Worm (Caenorhabditis elegans) whole organism, L4 larva: Measurements from ENCODE around the gene nucl-1.
A peak's percentile ranks its signal among the peaks of the same experiment; 100 is the strongest.

Experiments used
- D1046.2 ChIP-seq: fragments of 200-800 bp; sonication (Bioruptor generic); IDR thresholded peaks from 2 replicates; pipeline ENCODE4 v1.3.6; 2022; ENCODE audit warnings: missing genetic modification characterization, missing compliant biosample characterization
- F26F4.8 ChIP-seq: fragments of 200-800 bp; sonication (Bioruptor generic); conservative IDR thresholded peaks from 2 replicates; pipeline ENCODE4 v1.3.6; 2022; ENCODE audit warnings: missing genetic modification characterization, missing compliant biosample characterization
- F37D6.2 ChIP-seq: sonication (generic microtip); optimal IDR thresholded peaks from 2 replicates; lab custom pipeline; 2016; ENCODE audit warnings: mild to moderate bottlenecking, missing genetic modification characterization, missing compliant biosample characterization
- Y5F2A.4 ChIP-seq: fragments of 200-800 bp; sonication (Bioruptor generic); optimal IDR thresholded peaks from 2 replicates; lab custom pipeline; 2018; ENCODE audit warnings: mild to moderate bottlenecking, missing genetic modification characterization, missing compliant biosample characterization
- ZK337.2 ChIP-seq: fragments of 200-800 bp; sonication (Bioruptor generic); IDR thresholded peaks from 2 replicates; pipeline ENCODE4 v1.3.6; 2022; ENCODE audit warnings: missing genetic modification reagents, missing genetic modification characterization, missing compliant biosample characterization
- aha-1 ChIP-seq: fragments of 150-350 bp; peaks from one replicate; lab custom pipeline; 2014; ENCODE audit warnings: missing biosample characterization, missing genetic modification characterization
- ama-1 ChIP-seq: fragments of 150-350 bp; optimal IDR thresholded peaks from 2 replicates; lab custom pipeline; 2014; ENCODE audit warnings: inconsistent platforms, mixed read lengths
- arid-1 ChIP-seq: fragments of 200-800 bp; sonication (Bioruptor generic); conservative IDR thresholded peaks from 2 replicates; pipeline ENCODE4 v1.3.6; 2022; ENCODE audit warnings: missing genetic modification reagents, missing genetic modification characterization, missing compliant biosample characterization
- ceh-32 ChIP-seq: sonication (generic microtip); optimal IDR thresholded peaks from 2 replicates; lab custom pipeline; 2016; ENCODE audit warnings: mild to moderate bottlenecking, missing genetic modification characterization, missing compliant biosample characterization; ENCODE audit not compliant: poor library complexity
- ces-1 ChIP-seq: fragments of 150-350 bp; sonication (generic microtip); optimal IDR thresholded peaks from 4 replicates; lab custom pipeline; 2014; ENCODE audit warnings: missing biosample characterization, missing genetic modification reagents, missing genetic modification characterization
- cey-2 ChIP-seq: sonication (generic microtip); optimal IDR thresholded peaks from 3 replicates; lab custom pipeline; 2017; ENCODE audit warnings: missing genetic modification characterization, mild to moderate bottlenecking, missing compliant biosample characterization, antibody characterized with exemption, borderline replicate concordance; ENCODE audit not compliant: insufficient read depth
- daf-19 ChIP-seq: fragments of 200-800 bp; sonication (Bioruptor generic); conservative IDR thresholded peaks from 2 replicates; pipeline ENCODE4 v1.3.6; 2022; ENCODE audit warnings: missing genetic modification characterization, missing compliant biosample characterization
- daf-8 ChIP-seq: fragments of 200-800 bp; sonication (Bioruptor generic); IDR thresholded peaks from 2 replicates; pipeline ENCODE4 v1.3.6; 2022; ENCODE audit warnings: missing genetic modification characterization, missing compliant biosample characterization
- dmd-8 ChIP-seq: fragments of 200-800 bp; sonication (Bioruptor generic); IDR thresholded peaks from 2 replicates; pipeline ENCODE4 v1.3.6; 2022; ENCODE audit warnings: missing genetic modification characterization, missing compliant biosample characterization
- dpl-1 ChIP-seq: fragments of 150-350 bp; optimal IDR thresholded peaks from 2 replicates; lab custom pipeline; 2014; ENCODE audit warnings: missing biosample characterization, missing genetic modification reagents, missing genetic modification characterization
- egl-43 ChIP-seq: fragments of 200-800 bp; sonication (Bioruptor generic); IDR thresholded peaks from 2 replicates; pipeline ENCODE4 v1.3.6; 2022; ENCODE audit warnings: missing genetic modification reagents, missing genetic modification characterization, missing compliant biosample characterization
- hlh-30 ChIP-seq: sonication (generic microtip); optimal IDR thresholded peaks from 2 replicates; lab custom pipeline; 2017; ENCODE audit warnings: antibody characterized with exemption, mild to moderate bottlenecking, missing genetic modification characterization, missing compliant biosample characterization; ENCODE audit not compliant: insufficient read depth
- jun-1 ChIP-seq: fragments of 150-350 bp; optimal IDR thresholded peaks from 2 replicates; lab custom pipeline; 2014; ENCODE audit warnings: missing biosample characterization, missing genetic modification reagents, missing genetic modification characterization
- lim-7 ChIP-seq: fragments of 200-800 bp; sonication (Bioruptor generic); IDR thresholded peaks from 2 replicates; pipeline ENCODE4 v1.3.6; 2022; ENCODE audit warnings: missing genetic modification characterization, missing compliant biosample characterization
- lin-29 ChIP-seq: fragments of 200-800 bp; sonication (Bioruptor generic); IDR thresholded peaks from 2 replicates; pipeline ENCODE4 v1.3.6; 2022; ENCODE audit warnings: missing genetic modification reagents, missing genetic modification characterization, missing compliant biosample characterization
- lin-38 ChIP-seq: fragments of 200-800 bp; sonication (Bioruptor generic); IDR thresholded peaks from 2 replicates; pipeline ENCODE4 v1.3.6; 2022; ENCODE audit warnings: missing genetic modification reagents, missing genetic modification characterization, missing compliant biosample characterization
- lir-3 ChIP-seq: sonication (generic microtip); optimal IDR thresholded peaks from 2 replicates; lab custom pipeline; 2016; ENCODE audit warnings: mild to moderate bottlenecking, missing genetic modification characterization, missing compliant biosample characterization
- lsy-2 ChIP-seq, 2 experiments: fragments of 150-350 bp in 1 of 2; sonication (generic microtip) in 1 of 2; optimal IDR thresholded peaks; 2 replicates each; lab custom pipeline; 2014 to 2017; ENCODE audit warnings: missing biosample characterization in 2 of 2, missing genetic modification characterization in 2 of 2
- madf-9 ChIP-seq: fragments of 200-800 bp; sonication (Bioruptor generic); conservative IDR thresholded peaks from 2 replicates; pipeline ENCODE4 v1.3.6; 2022; ENCODE audit warnings: missing genetic modification reagents, missing genetic modification characterization, missing compliant biosample characterization
- mdl-1 ChIP-seq, 2 experiments: fragments of 150-350 bp in 1 of 2; sonication (generic microtip) in 1 of 2; optimal IDR thresholded peaks; 2 replicates each; lab custom pipeline; 2014 to 2017; ENCODE audit warnings: missing biosample characterization in 2 of 2, missing genetic modification characterization in 2 of 2
- mxl-2 ChIP-seq: fragments of 200-800 bp; sonication (Bioruptor generic); conservative IDR thresholded peaks from 2 replicates; pipeline ENCODE4 v1.3.6; 2022; ENCODE audit warnings: missing genetic modification reagents, missing genetic modification characterization, missing compliant biosample characterization
- nhr-102 ChIP-seq: sonication (generic microtip); optimal IDR thresholded peaks from 2 replicates; lab custom pipeline; 2016; ENCODE audit warnings: mild to moderate bottlenecking, missing genetic modification characterization, moderate library complexity, missing compliant biosample characterization
- nhr-11 ChIP-seq: fragments of 150-350 bp; optimal IDR thresholded peaks from 2 replicates; lab custom pipeline; 2014; ENCODE audit warnings: missing biosample characterization, missing genetic modification characterization
- nhr-237 ChIP-seq: sonication (generic microtip); optimal IDR thresholded peaks from 2 replicates; lab custom pipeline; 2017; ENCODE audit warnings: missing biosample characterization, missing genetic modification characterization
- nhr-41 ChIP-seq: fragments of 200-800 bp; sonication (Bioruptor generic); IDR thresholded peaks from 2 replicates; pipeline ENCODE4 v1.3.6; 2022; ENCODE audit warnings: missing genetic modification reagents, missing genetic modification characterization, missing compliant biosample characterization
- nhr-48 ChIP-seq: sonication (generic microtip); optimal IDR thresholded peaks from 2 replicates; lab custom pipeline; 2016; ENCODE audit warnings: mild to moderate bottlenecking, missing genetic modification characterization, missing compliant biosample characterization
- nhr-6 ChIP-seq: fragments of 150-350 bp; optimal IDR thresholded peaks from 2 replicates; lab custom pipeline; 2014; ENCODE audit warnings: missing biosample characterization, missing genetic modification characterization
- sdz-12 ChIP-seq: fragments of 200-800 bp; sonication (Bioruptor generic); optimal IDR thresholded peaks from 2 replicates; lab custom pipeline; 2018; ENCODE audit warnings: mild to moderate bottlenecking, missing genetic modification characterization, missing compliant biosample characterization
- snpc-4 ChIP-seq: fragments of 150-350 bp; optimal IDR thresholded peaks from 2 replicates; lab custom pipeline; 2014; ENCODE audit warnings: missing biosample characterization, missing genetic modification characterization
- tag-97 ChIP-seq: fragments of 200-800 bp; sonication (Bioruptor generic); IDR thresholded peaks from 2 replicates; pipeline ENCODE4 v1.3.6; 2022; ENCODE audit warnings: missing genetic modification characterization, missing compliant biosample characterization
- tra-1 ChIP-seq: fragments of 200-800 bp; sonication (Bioruptor generic); IDR thresholded peaks from 2 replicates; pipeline ENCODE4 v1.3.6; 2022; ENCODE audit warnings: missing genetic modification reagents, missing genetic modification characterization, missing compliant biosample characterization
- unc-130 ChIP-seq: sonication (generic microtip); optimal IDR thresholded peaks from 2 replicates; lab custom pipeline; 2016; ENCODE audit warnings: missing genetic modification reagents, missing genetic modification characterization, missing compliant biosample characterization
- unc-39 ChIP-seq: sonication (generic microtip); optimal IDR thresholded peaks from 2 replicates; lab custom pipeline; 2017; ENCODE audit warnings: missing biosample characterization, missing genetic modification characterization
- unc-62 ChIP-seq, 3 experiments: fragments of 150-350 bp in 1 of 3; sonication (generic microtip); optimal IDR thresholded peaks in 2 of 3; peaks in 1 of 3; 1 replicate in 1 of 3; 2 replicates in 2 of 3; lab custom pipeline; 2014 to 2017; ENCODE audit warnings: missing biosample characterization in 3 of 3, missing genetic modification characterization in 3 of 3, missing genetic modification reagents in 3 of 3, missing genotype in 1 of 3
- zag-1 ChIP-seq: fragments of 150-350 bp; optimal IDR thresholded peaks from 2 replicates; lab custom pipeline; 2014; ENCODE audit warnings: missing biosample characterization, missing genetic modification characterization
- zfp-3 ChIP-seq: fragments of 200-800 bp; sonication (Bioruptor generic); conservative IDR thresholded peaks from 2 replicates; pipeline ENCODE4 v1.3.6; 2022; ENCODE audit warnings: missing genetic modification reagents, missing genetic modification characterization, missing compliant biosample characterization
- zip-2 ChIP-seq: fragments of 150-350 bp; optimal IDR thresholded peaks from 2 replicates; lab custom pipeline; 2014; ENCODE audit warnings: missing biosample characterization, missing genetic modification characterization
- ztf-11 ChIP-seq: fragments of 150-350 bp; optimal IDR thresholded peaks from 2 replicates; lab custom pipeline; 2014; ENCODE audit warnings: missing biosample characterization, missing genetic modification characterization

nucl-1 gene

ce11 chrIV:8333954-8333987 is 44.4 kb upstream of the nucl-1 start, which contains the start of gene his-31 (continued):
- no peak for TF ChIP-seq nhr-11 (tag; lab: Kevin White, UChicago)
- TF ChIP-seq F37D6.2 (tag; lab: Kevin White, UChicago) = no peak

DNA sequence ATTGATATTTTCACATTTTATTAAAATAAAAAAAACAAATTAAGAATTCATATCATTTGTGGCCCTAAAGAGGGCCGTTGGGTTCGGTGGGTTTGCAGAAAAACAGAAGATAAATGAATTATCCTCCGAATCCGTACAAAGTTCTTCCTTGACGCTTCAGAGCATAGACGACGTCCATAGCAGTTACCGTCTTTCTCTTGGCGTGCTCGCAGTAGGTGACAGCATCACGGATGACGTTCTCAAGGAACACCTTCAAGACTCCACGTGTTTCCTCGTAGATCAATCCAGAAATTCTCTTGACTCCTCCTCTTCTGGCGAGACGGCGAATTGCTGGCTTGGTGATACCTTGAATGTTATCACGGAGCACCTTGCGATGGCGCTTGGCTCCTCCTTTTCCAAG is 44.2 kb upstream of the nucl-1 start:
- TF ChIP-seq zag-1 (tag; lab: Kevin White, UChicago) (no peak), daf-19 (no peak), cey-2 (no peak), lim-7 (no peak), madf-9 (no peak), unc-39 (tag; lab: Kevin White, UChicago) (no peak), ztf-11 (tag; lab: Kevin White, UChicago) (no peak), ces-1 (GFP tag; lab: Kevin White, UChicago) (no peak), Y5F2A.4 (GFP tag; lab: Kevin White, UChicago) (no peak), snpc-4 (no peak), tra-1 (GFP tag; lab: Robert Waterston, UW) (no peak), ceh-32 (tag; lab: Kevin White, UChicago) (no peak)

ce11 chrIV:8333034-8333433 is 43.7 kb upstream of the nucl-1 start:
- TF ChIP-seq mdl-1 (tag; optimal IDR thresholded peaks at IDR 0.05; lab: Kevin White, UChicago) (no peak), unc-62 (GFP tag; optimal IDR thresholded peaks at IDR 0.05 in 1 of 2; lab: Kevin White, UChicago) (peak in 1 of 2 experiments; percentile 97), unc-62 (tag; optimal IDR thresholded peaks at IDR 0.05; lab: Kevin White, UChicago) (no peak)

DNA sequence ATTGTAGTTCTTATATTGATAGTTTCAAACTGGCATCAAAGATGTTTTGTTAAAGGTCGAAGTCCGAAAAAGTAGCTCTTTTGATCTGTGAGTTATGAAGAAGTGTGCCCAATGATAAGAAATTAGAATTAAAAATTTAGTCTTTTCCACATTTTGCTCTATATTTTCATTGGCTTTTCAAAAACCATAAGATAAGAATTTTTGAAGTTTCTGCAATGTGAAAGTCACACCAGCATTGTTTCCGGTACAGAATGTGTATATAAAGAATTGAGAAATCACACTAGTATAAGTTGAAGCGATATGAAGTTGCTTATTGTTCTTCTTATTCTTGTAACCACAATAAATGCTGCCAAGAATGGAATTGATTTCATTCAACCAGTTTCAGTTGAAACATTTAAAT is 43.2 kb upstream of the nucl-1 start, which contains the start of gene lys-10:
lys-10 (plus strand) TSS at position 301 of the 400 bp plus-strand sequence.
- TF ChIP-seq nhr-6 (tag; lab: Kevin White, UChicago) (no peak), nhr-237 (no peak), dmd-8 (GFP tag; lab: Robert Waterston, UW) (no peak), aha-1 (tag; lab: Kevin White, UChicago) (no peak), sdz-12 (no peak), hlh-30 (tag; lab: Kevin White, UChicago) (no peak), nhr-41 (GFP tag; lab: Robert Waterston, UW) (no peak), unc-130 (GFP tag; lab: Kevin White, UChicago) (no peak), tag-97 (GFP tag; lab: Robert Waterston, UW) (no peak), arid-1 (GFP tag; lab: Robert Waterston, UW) (no peak), lir-3 (tag; lab: Kevin White, UChicago) (no peak), daf-8 (GFP tag; lab: Robert Waterston, UW) (no peak), F26F4.8 (GFP tag; lab: Robert Waterston, UW) (no peak), lin-29 (GFP tag; lab: Robert Waterston, UW) (no peak), lin-38 (no peak)

DNA sequence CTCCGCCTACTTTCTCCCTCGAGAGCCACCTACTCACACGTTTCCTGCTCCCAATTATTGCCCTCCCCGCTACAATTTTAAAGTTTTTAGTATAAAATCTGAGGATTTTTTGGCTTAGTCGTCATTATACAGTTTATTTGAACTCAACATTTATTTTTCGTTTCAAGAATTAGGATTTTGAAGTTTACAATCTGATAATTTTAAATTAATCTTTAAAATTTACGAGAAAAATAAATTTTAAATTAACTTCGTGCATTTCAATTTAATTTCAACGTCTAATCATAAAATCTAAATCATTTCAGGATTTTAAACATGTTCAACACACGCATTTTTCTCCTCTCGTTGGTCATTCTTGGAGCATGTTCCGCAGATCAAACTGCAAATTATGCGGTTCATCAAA is 39.6 kb upstream of the nucl-1 start, which contains the start of gene F35H10.2:
F35H10.2 (plus strand) TSS at position 301 of the 400 bp plus-strand sequence.
- no peak for TF ChIP-seq nhr-11 (tag; lab: Kevin White, UChicago)
- no peak for TF ChIP-seq unc-130 (GFP tag; lab: Kevin White, UChicago)
- no peak for TF ChIP-seq mxl-2
- no peak for TF ChIP-seq dpl-1 (GFP tag; lab: Kevin White, UChicago)
- TF ChIP-seq mdl-1 (tag; optimal IDR thresholded peaks at IDR 0.05; lab: Kevin White, UChicago) = no peak
- no peak for TF ChIP-seq lsy-2 (tag; optimal IDR thresholded peaks at IDR 0.05; lab: Kevin White, UChicago)
- no peak for TF ChIP-seq nhr-48 (tag; lab: Kevin White, UChicago)
- no peak for TF ChIP-seq D1046.2 (GFP tag; lab: Robert Waterston, UW)
- TF ChIP-seq zip-2 = no peak
- TF ChIP-seq zfp-3 (GFP tag; lab: Robert Waterston, UW) = no peak
- no peak for TF ChIP-seq ama-1 (lab: Kevin White, UChicago)
- TF ChIP-seq jun-1 (tag; lab: Kevin White, UChicago) = no peak
- TF ChIP-seq ZK337.2 (GFP tag; lab: Robert Waterston, UW) = no peak
- TF ChIP-seq nhr-41 (GFP tag; lab: Robert Waterston, UW) = no peak
- no peak for TF ChIP-seq nhr-102
- no peak for TF ChIP-seq egl-43 (GFP tag; lab: Robert Waterston, UW)
- TF ChIP-seq arid-1 (GFP tag; lab: Robert Waterston, UW) = no peak
